Fruit fly (Drosophila melanogaster) whole organism, embryonic: ENCODE results near the gene Paris.

Source experiments
- Ada2b ChIP-seq: fragments of 200-800 bp; sonication (Bioruptor generic); IDR thresholded peaks from 2 replicates; pipeline ENCODE4 v1.3.6; 2022; ENCODE audit warnings: missing biosample characterization, missing genetic modification characterization
- Bdp1 ChIP-seq: fragments of 200-800 bp; sonication (Bioruptor generic); optimal IDR thresholded peaks from 3 replicates; lab custom pipeline; 2016; ENCODE audit warnings: missing biosample characterization, missing genetic modification characterization
- CG11560 ChIP-seq: fragments of 200-800 bp; sonication (Bioruptor generic); IDR thresholded peaks from 3 replicates; pipeline ENCODE4 v1.3.6; 2022; ENCODE audit warnings: missing biosample characterization, missing genetic modification characterization
- CG14860 ChIP-seq: fragments of 200-800 bp; sonication (Bioruptor generic); IDR thresholded peaks from 3 replicates; pipeline ENCODE4 v1.3.6; 2022; ENCODE audit warnings: missing biosample characterization, missing genetic modification characterization; ENCODE audit not compliant: partially characterized antibody
- CG15011 ChIP-seq: fragments of 200-800 bp; sonication (Bioruptor generic); optimal IDR thresholded peaks from 3 replicates; lab custom pipeline; 2018; ENCODE audit warnings: missing biosample characterization, mild to moderate bottlenecking, missing genetic modification characterization
- CG1603 ChIP-seq: fragments of 200-800 bp; sonication (Bioruptor generic); optimal IDR thresholded peaks from 2 replicates; lab custom pipeline; 2019; ENCODE audit warnings: missing biosample characterization, mild to moderate bottlenecking, missing genetic modification characterization, moderate library complexity
- CG17359 ChIP-seq: fragments of 200-800 bp; sonication (Bioruptor generic); optimal IDR thresholded peaks from 3 replicates; lab custom pipeline; 2018; ENCODE audit warnings: missing biosample characterization, mild to moderate bottlenecking, missing genetic modification characterization, moderate library complexity
- CG30403 ChIP-seq: fragments of 200-800 bp; sonication (Bioruptor generic); optimal IDR thresholded peaks from 3 replicates; lab custom pipeline; 2016; ENCODE audit warnings: missing biosample characterization, missing genetic modification characterization
- CG30431 ChIP-seq: fragments of 200-800 bp; sonication (Bioruptor generic); optimal IDR thresholded peaks from 2 replicates; lab custom pipeline; 2017; ENCODE audit warnings: missing biosample characterization, missing genetic modification characterization
- CG31365 ChIP-seq: fragments of 200-800 bp; sonication (Bioruptor generic); optimal IDR thresholded peaks from 2 replicates; lab custom pipeline; 2018; ENCODE audit warnings: missing biosample characterization, mild to moderate bottlenecking, missing genetic modification characterization
- CG34224 ChIP-seq: fragments of 200-800 bp; sonication (Bioruptor generic); IDR thresholded peaks from 3 replicates; pipeline ENCODE4 v1.3.6; 2022; ENCODE audit warnings: missing biosample characterization, missing genetic modification characterization; ENCODE audit not compliant: partially characterized antibody
- CG34422 ChIP-seq: fragments of 200-800 bp; sonication (Bioruptor generic); IDR thresholded peaks from 3 replicates; pipeline ENCODE4 v1.3.6; 2022; ENCODE audit warnings: missing biosample characterization, missing genetic modification characterization
- CG4360 ChIP-seq: fragments of 200-800 bp; sonication (Bioruptor generic); IDR thresholded peaks from 2 replicates; pipeline ENCODE4 v1.3.6; 2022; ENCODE audit warnings: missing biosample characterization, missing genetic modification characterization
- CG8478 ChIP-seq: fragments of >200 bp; optimal IDR thresholded peaks from 2 replicates; lab custom pipeline; 2018
- CG9932 ChIP-seq: fragments of 200-800 bp; sonication (Bioruptor generic); IDR thresholded peaks from 2 replicates; pipeline ENCODE4 v1.3.6; 2022; ENCODE audit warnings: missing biosample characterization, missing genetic modification characterization
- CHES-1-like ChIP-seq: fragments of 200-800 bp; sonication (Bioruptor generic); optimal IDR thresholded peaks from 2 replicates; lab custom pipeline; 2016; ENCODE audit warnings: missing biosample characterization, missing genetic modification characterization
- CoRest ChIP-seq: fragments of 200-800 bp; sonication (Bioruptor generic); optimal IDR thresholded peaks from 3 replicates; lab custom pipeline; 2018; ENCODE audit warnings: missing biosample characterization, mild to moderate bottlenecking, missing genetic modification characterization, moderate library complexity
- D19B ChIP-seq: fragments of 200-800 bp; sonication (Bioruptor generic); optimal IDR thresholded peaks from 2 replicates; lab custom pipeline; 2017; ENCODE audit warnings: missing biosample characterization, mild to moderate bottlenecking, missing genetic modification characterization
- Dad ChIP-seq: fragments of 200-800 bp; sonication (Bioruptor generic); optimal IDR thresholded peaks from 3 replicates; lab custom pipeline; 2016; ENCODE audit warnings: missing biosample characterization, missing genetic modification characterization
- Dbx ChIP-seq: fragments of 200-800 bp; sonication (Bioruptor generic); IDR thresholded peaks from 3 replicates; pipeline ENCODE4 v1.3.6; 2022; ENCODE audit warnings: missing biosample characterization, missing genetic modification characterization
- Deaf1 ChIP-seq: fragments of 200-800 bp; optimal IDR thresholded peaks from 3 replicates; lab custom pipeline; 2019; ENCODE audit warnings: missing biosample characterization, mild to moderate bottlenecking, missing genetic modification characterization, moderate library complexity
- Drgx ChIP-seq: fragments of 200-800 bp; sonication (Bioruptor generic); IDR thresholded peaks from 2 replicates; pipeline ENCODE4 v1.3.6; 2022; ENCODE audit warnings: missing biosample characterization, missing genetic modification characterization
- H15 ChIP-seq: fragments of 200-800 bp; sonication (Bioruptor generic); IDR thresholded peaks from 3 replicates; pipeline ENCODE4 v1.3.6; 2022; ENCODE audit warnings: missing biosample characterization, missing genetic modification characterization
- HLH3B ChIP-seq: fragments of 200-800 bp; sonication (Bioruptor generic); IDR thresholded peaks from 2 replicates; pipeline ENCODE4 v1.3.6; 2022; ENCODE audit warnings: missing biosample characterization, missing genetic modification characterization
- MBD-R2 ChIP-seq: fragments of 200-800 bp; sonication (Bioruptor generic); IDR thresholded peaks from 2 replicates; pipeline ENCODE4 v1.3.6; 2022; ENCODE audit warnings: missing biosample characterization, missing genetic modification characterization
- Meics ChIP-seq: fragments of 200-800 bp; sonication (Bioruptor generic); optimal IDR thresholded peaks from 2 replicates; lab custom pipeline; 2017; ENCODE audit warnings: missing biosample characterization, mild to moderate bottlenecking, missing genetic modification characterization
- Scr ChIP-seq: fragments of 200-800 bp; sonication (Bioruptor generic); IDR thresholded peaks from 2 replicates; pipeline ENCODE4 v1.3.6; 2022; ENCODE audit warnings: missing biosample characterization, missing genetic modification characterization; ENCODE audit not compliant: partially characterized antibody
- Sox102F ChIP-seq: fragments of 200-800 bp; sonication (Bioruptor generic); optimal IDR thresholded peaks from 2 replicates; lab custom pipeline; 2018; ENCODE audit warnings: missing biosample characterization, mild to moderate bottlenecking, missing genetic modification characterization, moderate library complexity
- Sry-δ ChIP-seq: fragments of 200-800 bp; sonication (Bioruptor generic); optimal IDR thresholded peaks from 2 replicates; lab custom pipeline; 2016; ENCODE audit warnings: missing biosample characterization, missing genetic modification characterization
- Trl ChIP-seq, 3 experiments: fragments of >200 bp in 2 of 3; fragments of 200-800 bp in 1 of 3; sonication (Bioruptor generic) in 1 of 3; optimal IDR thresholded peaks; 2 replicates in 1 of 3; 3 replicates in 2 of 3; lab custom pipeline; 2016 to 2017; ENCODE audit warnings: missing biosample characterization in 1 of 3, missing genetic modification characterization in 1 of 3
- Xrp1 ChIP-seq: fragments of 200-800 bp; sonication (Bioruptor generic); IDR thresholded peaks from 2 replicates; pipeline ENCODE4 v1.3.6; 2022; ENCODE audit warnings: missing biosample characterization, missing genetic modification characterization
- ash1 ChIP-seq: fragments of 200-800 bp; sonication (Bioruptor generic); optimal IDR thresholded peaks from 2 replicates; lab custom pipeline; 2018; ENCODE audit warnings: missing biosample characterization, mild to moderate bottlenecking, missing genetic modification characterization
- az2 ChIP-seq: fragments of 200-800 bp; sonication (Bioruptor generic); optimal IDR thresholded peaks from 3 replicates; lab custom pipeline; 2016; ENCODE audit warnings: missing biosample characterization, missing genetic modification characterization
- bigmax ChIP-seq: fragments of 200-800 bp; sonication (Bioruptor generic); optimal IDR thresholded peaks from 2 replicates; lab custom pipeline; 2018; ENCODE audit warnings: missing biosample characterization, mild to moderate bottlenecking, missing genetic modification characterization
- cad ChIP-seq: fragments of >200 bp; optimal IDR thresholded peaks from 2 replicates; lab custom pipeline; 2017; ENCODE audit warnings: missing biosample characterization, missing genetic modification characterization
- crol ChIP-seq: fragments of 200-800 bp; sonication (Bioruptor generic); IDR thresholded peaks from 2 replicates; pipeline ENCODE4 v1.3.6; 2022; ENCODE audit warnings: missing biosample characterization, missing genetic modification characterization
- disco-r ChIP-seq: fragments of 200-800 bp; sonication (Bioruptor generic); optimal IDR thresholded peaks from 2 replicates; lab custom pipeline; 2016; ENCODE audit warnings: missing biosample characterization, missing genetic modification characterization
- dpn ChIP-seq, 2 experiments: fragments of 200-800 bp; sonication (Bioruptor generic); optimal IDR thresholded peaks; 3 replicates each; lab custom pipeline; 2016; ENCODE audit warnings: missing biosample characterization in 2 of 2, missing genetic modification characterization in 2 of 2
- en ChIP-seq: fragments of 200-800 bp; sonication (Bioruptor generic); optimal IDR thresholded peaks from 2 replicates; lab custom pipeline; 2016; ENCODE audit warnings: missing biosample characterization, missing genetic modification characterization
- fru ChIP-seq: fragments of >200 bp; optimal IDR thresholded peaks from 2 replicates; lab custom pipeline; 2017
- hth ChIP-seq: fragments of >200 bp; optimal IDR thresholded peaks from 2 replicates; lab custom pipeline; 2017; ENCODE audit warnings: inconsistent platforms
- maf-S ChIP-seq: fragments of 200-800 bp; sonication (Bioruptor generic); optimal IDR thresholded peaks from 2 replicates; lab custom pipeline; 2016; ENCODE audit warnings: missing biosample characterization, missing genetic modification characterization
- mirr ChIP-seq: fragments of 200-800 bp; sonication (Bioruptor generic); optimal IDR thresholded peaks from 3 replicates; lab custom pipeline; 2018; ENCODE audit warnings: missing biosample characterization, mild to moderate bottlenecking, missing genetic modification characterization
- nerfin-2 ChIP-seq: fragments of 200-800 bp; sonication (Bioruptor generic); IDR thresholded peaks from 2 replicates; pipeline ENCODE4 v1.3.6; 2022; ENCODE audit warnings: missing biosample characterization, missing genetic modification characterization; ENCODE audit not compliant: partially characterized antibody
- rib ChIP-seq: fragments of 200-800 bp; sonication (Bioruptor generic); IDR thresholded peaks from 2 replicates; pipeline ENCODE4 v1.3.6; 2022; ENCODE audit warnings: missing biosample characterization, missing genetic modification characterization
- sc ChIP-seq, 3 experiments: fragments of >200 bp in 2 of 3; fragments of 200-800 bp in 1 of 3; sonication (Bioruptor generic) in 1 of 3; optimal IDR thresholded peaks; 2 replicates in 2 of 3; 3 replicates in 1 of 3; lab custom pipeline; 2017; ENCODE audit warnings: mild to moderate bottlenecking in 1 of 3, missing biosample characterization in 1 of 3, missing genetic modification characterization in 1 of 3, missing genetic modification reagents in 1 of 3
- sens ChIP-seq: fragments of 200-800 bp; sonication (Bioruptor generic); peaks from one replicate; lab custom pipeline; 2016; ENCODE audit warnings: missing biosample characterization, missing genetic modification characterization
- sr ChIP-seq: fragments of 200-800 bp; sonication (Bioruptor generic); IDR thresholded peaks from 3 replicates; pipeline ENCODE4 v1.3.6; 2022; ENCODE audit warnings: missing biosample characterization, missing genetic modification characterization
- tap ChIP-seq: fragments of 200-800 bp; optimal IDR thresholded peaks from 3 replicates; lab custom pipeline; 2019; ENCODE audit warnings: missing biosample characterization, mild to moderate bottlenecking, missing genetic modification characterization, moderate library complexity
- tin ChIP-seq: fragments of 200-800 bp; sonication (Bioruptor generic); optimal IDR thresholded peaks from 3 replicates; lab custom pipeline; 2016; ENCODE audit warnings: missing biosample characterization, missing genetic modification characterization
- trem ChIP-seq: fragments of 200-800 bp; optimal IDR thresholded peaks from 3 replicates; lab custom pipeline; 2019; ENCODE audit warnings: missing biosample characterization, mild to moderate bottlenecking, missing genetic modification characterization, moderate library complexity
- wek ChIP-seq: fragments of 200-800 bp; sonication (Bioruptor generic); optimal IDR thresholded peaks from 3 replicates; lab custom pipeline; 2018; ENCODE audit warnings: missing biosample characterization, mild to moderate bottlenecking, missing genetic modification characterization, moderate library complexity

Paris gene

DNA sequence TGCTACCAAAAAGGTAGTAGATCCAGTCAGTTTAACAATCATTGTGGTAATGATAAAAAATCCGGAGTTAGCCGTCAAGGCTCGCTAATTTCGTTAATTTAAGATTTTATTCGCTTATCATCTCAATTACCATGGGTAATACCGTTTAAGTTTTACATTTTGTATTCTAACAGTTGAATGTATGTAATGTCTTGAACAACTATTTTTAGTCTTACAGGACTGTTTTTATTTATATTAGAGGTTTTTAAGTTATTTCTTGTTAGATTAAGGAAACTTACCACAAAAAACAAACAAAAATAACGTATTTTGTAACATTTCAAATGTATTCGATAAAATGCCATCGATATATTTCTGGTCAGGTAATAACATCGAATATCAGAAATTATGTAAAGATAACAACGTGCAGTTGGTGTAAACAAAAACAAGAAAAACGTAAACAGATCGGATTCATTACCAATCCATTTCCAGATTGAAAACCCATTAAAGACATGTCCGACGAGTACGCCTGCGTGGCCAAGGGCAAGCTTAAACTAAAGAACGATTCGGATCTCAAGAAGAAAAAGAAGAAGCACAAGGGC lies 21.3 kb upstream of the Paris start, which contains the start of the genes Sfp24F and CG15432 (continued):
- TF ChIP-seq Meics (no peak), en (GFP tag; lab: Kevin White, UChicago) (no peak), tap (tag; lab: Kevin White, UChicago) (no peak), CG15011 (GFP tag; lab: Kevin White, UChicago) (no peak), Trl (optimal IDR thresholded peaks at IDR 0.05; lab: Kevin White, UChicago) (no peak), Trl (GFP tag; optimal IDR thresholded peaks at IDR 0.05; lab: Kevin White, UChicago) (no peak), CG11560 (tag; lab: Robert Waterston, UW) (peak; percentile 98), Deaf1 (tag; lab: Kevin White, UChicago) (no peak), tin (GFP tag; lab: Kevin White, UChicago) (no peak), Sox102F (GFP tag; lab: Kevin White, UChicago) (no peak), bigmax (GFP tag; lab: Kevin White, UChicago) (no peak), rib (GFP tag; lab: Robert Waterston, UW) (no peak), CG9932 (GFP tag; lab: Robert Waterston, UW) (no peak), CoRest (no peak), H15 (GFP tag; lab: Robert Waterston, UW) (no peak), CG30431 (GFP tag; lab: Kevin White, UChicago) (no peak), CG4360 (no peak), sc (optimal IDR thresholded peaks at IDR 0.05; lab: Kevin White, UChicago) (no peak), sc (GFP tag; optimal IDR thresholded peaks at IDR 0.05; lab: Kevin White, UChicago) (no peak), hth (no peak), Xrp1 (GFP tag; lab: Robert Waterston, UW) (no peak), wek (GFP tag; lab: Kevin White, UChicago) (no peak), Sry-δ (GFP tag; lab: Kevin White, UChicago) (peak; percentile 51), fru (lab: Kevin White, UChicago) (no peak), CG31365 (tag; lab: Kevin White, UChicago) (no peak), CG8478 (lab: Kevin White, UChicago) (no peak), crol (GFP tag; lab: Robert Waterston, UW) (no peak), CG34224 (GFP tag; lab: Robert Waterston, UW) (peak; percentile 63; the same call in 2 of the 3 replicates), MBD-R2 (peak; percentile 87), CG34422 (no peak), CG17359 (tag; lab: Kevin White, UChicago) (no peak), Bdp1 (GFP tag; lab: Kevin White, UChicago) (no peak), Dbx (GFP tag; lab: Robert Waterston, UW) (no peak), ash1 (GFP tag; lab: Kevin White, UChicago) (no peak), HLH3B (GFP tag; lab: Robert Waterston, UW) (no peak), Dad (no peak), CG1603 (tag; lab: Kevin White, UChicago) (peak; percentile 99), D19B (GFP tag; lab: Kevin White, UChicago) (no peak), az2 (GFP tag; lab: Kevin White, UChicago) (no peak), mirr (GFP tag; lab: Kevin White, UChicago) (no peak), sens (GFP tag; lab: Kevin White, UChicago) (no peak), CG14860 (GFP tag; lab: Robert Waterston, UW) (no peak), CHES-1-like (GFP tag; lab: Kevin White, UChicago) (peak; percentile 5), CG30403 (GFP tag; lab: Kevin White, UChicago) (no peak), nerfin-2 (GFP tag; lab: Robert Waterston, UW) (no peak), dpn (GFP tag; optimal IDR thresholded peaks at IDR 0.05; lab: Kevin White, UChicago) (no peak), trem (tag; lab: Kevin White, UChicago) (peak; percentile 43), cad (GFP tag; lab: Kevin White, UChicago) (no peak), Ada2b (GFP tag; lab: Robert Waterston, UW) (no peak), maf-S (GFP tag; lab: Kevin White, UChicago) (no peak), sr (GFP tag; lab: Robert Waterston, UW) (no peak), Scr (GFP tag; lab: Robert Waterston, UW) (peak; percentile 65), Drgx (GFP tag; lab: Robert Waterston, UW) (no peak), disco-r (GFP tag; lab: Kevin White, UChicago) (no peak)
